Worm (Caenorhabditis elegans): ENCODE measurements around the gene nhr-20.

DNA sequence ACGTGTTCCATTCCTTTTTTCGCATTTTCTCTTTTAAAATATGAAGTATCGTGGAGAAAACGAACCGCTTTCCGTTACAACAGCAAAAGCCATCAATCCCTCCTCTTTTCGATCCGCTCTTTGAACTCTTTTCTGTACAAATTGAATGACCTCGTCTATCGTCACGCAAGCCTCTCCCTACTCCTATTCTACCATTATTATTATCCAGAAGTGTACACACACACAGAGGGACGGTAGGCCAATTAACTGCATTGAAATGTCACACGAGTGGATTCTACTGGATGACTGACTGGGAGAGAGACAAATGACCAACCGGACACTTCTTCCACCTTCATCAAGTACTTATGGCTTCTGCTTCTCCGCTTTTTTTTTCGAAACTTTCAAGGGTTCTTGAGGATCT, 24.8 kb downstream of the nhr-20 start:
- TF ChIP-seq eyg-1 (tag; optimal IDR thresholded peaks at IDR 0.05) (no peak), fkh-10 (GFP tag; optimal IDR thresholded peaks at IDR 0.05) (no peak), ceh-45 (GFP tag; IDR thresholded peaks at IDR 0.05) (no peak), ceh-34 (tag; optimal IDR thresholded peaks at IDR 0.05) (no peak)

All from whole organism, late embryonic.